Fruit fly (Drosophila melanogaster) whole organism, embryonic: ENCODE measurements around the gene dj-1beta.

ENCODE experiments used
- ATbp ChIP-seq: fragments of 200-800 bp; sonication (Bioruptor generic); optimal IDR thresholded peaks from 2 replicates; lab custom pipeline; 2017; ENCODE audit warnings: missing biosample characterization, mild to moderate bottlenecking, missing genetic modification characterization, missing genetic modification reagents
- Adf1 ChIP-seq: fragments of 200-800 bp; sonication (Bioruptor generic); IDR thresholded peaks from 2 replicates; pipeline ENCODE4 v1.3.6; 2022; ENCODE audit warnings: missing biosample characterization, missing genetic modification characterization
- Asciz ChIP-seq: fragments of 200-800 bp; sonication (Bioruptor generic); optimal IDR thresholded peaks from 2 replicates; lab custom pipeline; 2017; ENCODE audit warnings: missing biosample characterization, mild to moderate bottlenecking, missing genetic modification characterization, missing genetic modification reagents
- C15 ChIP-seq: fragments of 200-800 bp; sonication (Bioruptor generic); IDR thresholded peaks from 3 replicates; pipeline ENCODE4 v1.3.6; 2022; ENCODE audit warnings: missing biosample characterization, missing genetic modification characterization
- CG10209 ChIP-seq: fragments of 200-800 bp; sonication (Bioruptor generic); optimal IDR thresholded peaks from 3 replicates; lab custom pipeline; 2017; ENCODE audit warnings: missing biosample characterization, mild to moderate bottlenecking, missing genetic modification characterization, missing genetic modification reagents
- CG10462 ChIP-seq: fragments of 200-800 bp; sonication (Bioruptor generic); optimal IDR thresholded peaks from 2 replicates; lab custom pipeline; 2016; ENCODE audit warnings: missing biosample characterization, missing genetic modification characterization
- CG11085 ChIP-seq: fragments of 200-800 bp; sonication (Bioruptor generic); IDR thresholded peaks from 2 replicates; pipeline ENCODE4 v1.3.6; 2022; ENCODE audit warnings: missing biosample characterization, missing genetic modification characterization
- CG14441 ChIP-seq: fragments of 200-800 bp; sonication (Bioruptor generic); IDR thresholded peaks from 2 replicates; pipeline ENCODE4 v1.3.6; 2022; ENCODE audit warnings: missing biosample characterization, missing genetic modification characterization
- CG15073 ChIP-seq: fragments of 200-800 bp; sonication (Bioruptor generic); optimal IDR thresholded peaks from 2 replicates; lab custom pipeline; 2016; ENCODE audit warnings: missing biosample characterization, missing genetic modification characterization
- CG15696 ChIP-seq: fragments of 200-800 bp; sonication (Bioruptor generic); optimal IDR thresholded peaks from 2 replicates; lab custom pipeline; 2019; ENCODE audit warnings: missing biosample characterization, mild to moderate bottlenecking, missing genetic modification characterization, moderate library complexity
- CG16813 ChIP-seq: fragments of 200-800 bp; sonication (Bioruptor generic); IDR thresholded peaks from 3 replicates; pipeline ENCODE4 v1.3.6; 2022; ENCODE audit warnings: missing biosample characterization, missing genetic modification characterization; ENCODE audit not compliant: partially characterized antibody
- CG17186 ChIP-seq: fragments of 200-800 bp; sonication (Bioruptor generic); optimal IDR thresholded peaks from 3 replicates; lab custom pipeline; 2017; ENCODE audit warnings: missing biosample characterization, missing genetic modification reagents, missing genetic modification characterization
- CG17829 ChIP-seq: fragments of 200-800 bp; optimal IDR thresholded peaks from 2 replicates; lab custom pipeline; 2019; ENCODE audit warnings: missing biosample characterization, mild to moderate bottlenecking, missing genetic modification characterization, moderate library complexity
- CG2202 ChIP-seq: fragments of 200-800 bp; sonication (Bioruptor generic); optimal IDR thresholded peaks from 2 replicates; lab custom pipeline; 2018; ENCODE audit warnings: missing biosample characterization, mild to moderate bottlenecking, missing genetic modification characterization
- CG32772 ChIP-seq: fragments of 200-800 bp; sonication (Bioruptor generic); IDR thresholded peaks from 2 replicates; pipeline ENCODE4 v1.3.6; 2022; ENCODE audit warnings: missing biosample characterization, missing genetic modification characterization
- CG33213 ChIP-seq: fragments of 200-800 bp; sonication (Bioruptor generic); optimal IDR thresholded peaks from 3 replicates; lab custom pipeline; 2016; ENCODE audit warnings: missing biosample characterization, missing genetic modification characterization
- CG3847 ChIP-seq: fragments of 200-800 bp; sonication (Bioruptor generic); IDR thresholded peaks from 2 replicates; pipeline ENCODE4 v1.3.6; 2022; ENCODE audit warnings: missing biosample characterization, missing genetic modification characterization
- CG4282 ChIP-seq: fragments of 200-800 bp; sonication (Bioruptor generic); optimal IDR thresholded peaks from 2 replicates; lab custom pipeline; 2016; ENCODE audit warnings: missing biosample characterization, missing genetic modification characterization
- CG4328 ChIP-seq: fragments of 200-800 bp; sonication (Bioruptor generic); optimal IDR thresholded peaks from 3 replicates; lab custom pipeline; 2017; ENCODE audit warnings: missing biosample characterization, missing genetic modification reagents, missing genetic modification characterization
- CG4707 ChIP-seq: fragments of 200-800 bp; sonication (Bioruptor generic); optimal IDR thresholded peaks from 2 replicates; lab custom pipeline; 2018; ENCODE audit warnings: missing biosample characterization, mild to moderate bottlenecking, missing genetic modification characterization, moderate library complexity
- CHES-1-like ChIP-seq: fragments of 200-800 bp; sonication (Bioruptor generic); optimal IDR thresholded peaks from 2 replicates; lab custom pipeline; 2016; ENCODE audit warnings: missing biosample characterization, missing genetic modification characterization
- CTCF ChIP-seq: fragments of 200-800 bp; sonication (Bioruptor generic); optimal IDR thresholded peaks from 2 replicates; lab custom pipeline; 2017; ENCODE audit warnings: missing biosample characterization, mild to moderate bottlenecking, missing genetic modification characterization, moderate library complexity
- CrebB ChIP-seq: fragments of 200-800 bp; sonication (Bioruptor generic); optimal IDR thresholded peaks from 3 replicates; lab custom pipeline; 2018; ENCODE audit warnings: missing biosample characterization, mild to moderate bottlenecking, missing genetic modification characterization
- D19B ChIP-seq: fragments of 200-800 bp; sonication (Bioruptor generic); optimal IDR thresholded peaks from 2 replicates; lab custom pipeline; 2017; ENCODE audit warnings: missing biosample characterization, mild to moderate bottlenecking, missing genetic modification characterization
- Dfd ChIP-seq, 2 experiments: fragments of >200 bp; optimal IDR thresholded peaks; 2 replicates each; lab custom pipeline; 2017; ENCODE audit warnings: missing biosample characterization in 2 of 2, missing genetic modification characterization in 2 of 2
- Dip2 ChIP-seq: fragments of 200-800 bp; sonication (Bioruptor generic); IDR thresholded peaks from 2 replicates; pipeline ENCODE4 v1.3.6; 2022; ENCODE audit warnings: missing biosample characterization, missing genetic modification characterization
- E2f2 ChIP-seq: fragments of 200-800 bp; sonication (Bioruptor generic); IDR thresholded peaks from 2 replicates; pipeline ENCODE4 v1.3.6; 2022; ENCODE audit warnings: missing biosample characterization, missing genetic modification characterization
- Ets97D ChIP-seq: fragments of 200-800 bp; sonication (Bioruptor generic); optimal IDR thresholded peaks from 3 replicates; lab custom pipeline; 2016; ENCODE audit warnings: missing biosample characterization, missing genetic modification characterization
- HHEX ChIP-seq: fragments of 200-800 bp; sonication (Bioruptor generic); optimal IDR thresholded peaks from 3 replicates; lab custom pipeline; 2017; ENCODE audit warnings: missing biosample characterization, mild to moderate bottlenecking, missing genetic modification characterization, missing genetic modification reagents
- Mrtf ChIP-seq: fragments of 200-800 bp; sonication (Bioruptor generic); IDR thresholded peaks from 3 replicates; pipeline ENCODE4 v1.3.6; 2022; ENCODE audit warnings: missing biosample characterization, missing genetic modification characterization
- Neu2 ChIP-seq: fragments of 200-800 bp; sonication (Bioruptor generic); optimal IDR thresholded peaks from 3 replicates; lab custom pipeline; 2016; ENCODE audit warnings: missing biosample characterization, missing genetic modification characterization, borderline replicate concordance
- Nf-YC ChIP-seq: fragments of 200-800 bp; optimal IDR thresholded peaks from 3 replicates; lab custom pipeline; 2019; ENCODE audit warnings: missing biosample characterization, mild to moderate bottlenecking, missing genetic modification characterization, moderate library complexity
- Pdp1 ChIP-seq, 2 experiments: fragments of 200-800 bp; sonication (Bioruptor generic); optimal IDR thresholded peaks; 3 replicates each; lab custom pipeline; 2016; ENCODE audit warnings: missing biosample characterization in 2 of 2, missing genetic modification characterization in 2 of 2, mild to moderate bottlenecking in 1 of 2, moderate library complexity in 1 of 2
- Ptx1 ChIP-seq: fragments of 200-800 bp; sonication (Bioruptor generic); IDR thresholded peaks from 2 replicates; pipeline ENCODE4 v1.3.6; 2022; ENCODE audit warnings: missing biosample characterization, missing genetic modification characterization
- Rx ChIP-seq: fragments of 200-800 bp; sonication (Bioruptor generic); IDR thresholded peaks from 2 replicates; pipeline ENCODE4 v1.3.6; 2022; ENCODE audit warnings: missing biosample characterization, missing genetic modification characterization
- Sox100B ChIP-seq: fragments of 200-800 bp; sonication (Bioruptor generic); optimal IDR thresholded peaks from 3 replicates; lab custom pipeline; 2018; ENCODE audit warnings: missing biosample characterization, mild to moderate bottlenecking, missing genetic modification characterization
- TFAM ChIP-seq: fragments of 200-800 bp; sonication (Bioruptor generic); optimal IDR thresholded peaks from 2 replicates; lab custom pipeline; 2017; ENCODE audit warnings: missing biosample characterization, missing genetic modification characterization, inconsistent platforms
- Taf1 ChIP-seq: fragments of 200-800 bp; sonication (Bioruptor generic); IDR thresholded peaks from 2 replicates; pipeline ENCODE4 v1.3.6; 2022; ENCODE audit warnings: missing biosample characterization, missing genetic modification characterization
- cato ChIP-seq: fragments of 200-800 bp; sonication (Bioruptor generic); optimal IDR thresholded peaks from 2 replicates; lab custom pipeline; 2016; ENCODE audit warnings: missing biosample characterization, missing genetic modification characterization, borderline replicate concordance
- esg ChIP-seq: fragments of 200-800 bp; sonication (Bioruptor generic); conservative IDR thresholded peaks from 2 replicates; pipeline ENCODE4 v1.3.6; 2022; ENCODE audit warnings: missing biosample characterization, missing genetic modification characterization
- exex ChIP-seq: fragments of 200-800 bp; sonication (Bioruptor generic); optimal IDR thresholded peaks from 4 replicates; lab custom pipeline; 2018; ENCODE audit warnings: missing biosample characterization, mild to moderate bottlenecking, missing genetic modification characterization, moderate library complexity
- insv ChIP-seq, 2 experiments: fragments of 200-800 bp; sonication (Bioruptor generic); optimal IDR thresholded peaks; 3 replicates each; lab custom pipeline; 2016 to 2018; ENCODE audit warnings: missing biosample characterization in 2 of 2, missing genetic modification characterization in 2 of 2
- lola ChIP-seq, 3 experiments: fragments of >200 bp in 2 of 3; fragments of 200-800 bp in 1 of 3; sonication (Bioruptor generic) in 1 of 3; optimal IDR thresholded peaks; 2 replicates each; lab custom pipeline; 2017 to 2019; ENCODE audit warnings: missing biosample characterization in 3 of 3, missing genetic modification characterization in 3 of 3, mild to moderate bottlenecking in 1 of 3, moderate library complexity in 1 of 3
- nerfin-1 ChIP-seq: fragments of 200-800 bp; sonication (Bioruptor generic); optimal IDR thresholded peaks from 3 replicates; lab custom pipeline; 2019; ENCODE audit warnings: missing biosample characterization, mild to moderate bottlenecking, missing genetic modification characterization, moderate library complexity
- row ChIP-seq: fragments of 200-800 bp; sonication (Bioruptor generic); IDR thresholded peaks from 3 replicates; pipeline ENCODE4 v1.3.6; 2022; ENCODE audit warnings: missing biosample characterization, missing genetic modification characterization
- sens ChIP-seq: fragments of 200-800 bp; sonication (Bioruptor generic); peaks from one replicate; lab custom pipeline; 2016; ENCODE audit warnings: missing biosample characterization, missing genetic modification characterization
- sens-2 ChIP-seq: fragments of 200-800 bp; sonication (Bioruptor generic); IDR thresholded peaks from 2 replicates; pipeline ENCODE4 v1.3.6; 2022; ENCODE audit warnings: missing biosample characterization, missing genetic modification characterization
- stc ChIP-seq: fragments of 200-800 bp; sonication (Bioruptor generic); IDR thresholded peaks from 2 replicates; pipeline ENCODE4 v1.3.6; 2022; ENCODE audit warnings: missing biosample characterization, missing genetic modification characterization
- sug ChIP-seq: fragments of 200-800 bp; optimal IDR thresholded peaks from 2 replicates; lab custom pipeline; 2019; ENCODE audit warnings: missing biosample characterization, mild to moderate bottlenecking, missing genetic modification characterization, moderate library complexity
- trh ChIP-seq: fragments of 200-800 bp; sonication (Bioruptor generic); optimal IDR thresholded peaks from 2 replicates; lab custom pipeline; 2016; ENCODE audit warnings: missing biosample characterization, missing genetic modification characterization
- usp ChIP-seq: fragments of >200 bp; optimal IDR thresholded peaks from 2 replicates; lab custom pipeline; 2017; ENCODE audit warnings: missing biosample characterization, missing genetic modification characterization

dj-1beta gene

dm6 chr3R:30817246-30817645 is 10.3 kb downstream of the dj-1beta start (continued):
- peak; percentile 58; the same call in 1 of the 3 replicates for TF ChIP-seq Mrtf (GFP tag; lab: Robert Waterston, UW)
- TF ChIP-seq CG17829 (tag; lab: Kevin White, UChicago), result peak; percentile 85
- TF ChIP-seq CG14441, result peak; percentile 67
- TF ChIP-seq CG32772 (GFP tag; lab: Robert Waterston, UW), result peak; percentile 75
- TF ChIP-seq Adf1 (GFP tag; lab: Robert Waterston, UW), result peak; percentile 38; the same call in 1 of the 2 replicates
- TF ChIP-seq CG16813 (GFP tag; lab: Robert Waterston, UW), result no peak
- TF ChIP-seq E2f2 (GFP tag; lab: Robert Waterston, UW), result peak; percentile 70
- TF ChIP-seq CG4282 (GFP tag; lab: Kevin White, UChicago), result no peak
- TF ChIP-seq CG11085, result no peak
- peak; percentile 85 for TF ChIP-seq CG10462 (GFP tag; lab: Kevin White, UChicago)
- peak; percentile 56 for TF ChIP-seq CG4328
- peak; percentile 80 to 84 for TF ChIP-seq Pdp1 (GFP tag; optimal IDR thresholded peaks at IDR 0.05; lab: Kevin White, UChicago)
- TF ChIP-seq cato (GFP tag; lab: Kevin White, UChicago), result peak; percentile 45
- peak; percentile 47 for TF ChIP-seq exex (tag; lab: Kevin White, UChicago)
- peak; percentile 64 for TF ChIP-seq CG15696 (tag; lab: Kevin White, UChicago)
- TF ChIP-seq Sox100B (GFP tag; lab: Kevin White, UChicago), result peak; percentile 74
- no peak for TF ChIP-seq CG17186 (GFP tag; lab: Kevin White, UChicago)
- peak; percentile 83 for TF ChIP-seq nerfin-1 (tag; lab: Kevin White, UChicago)
- TF ChIP-seq Dfd (GFP tag; optimal IDR thresholded peaks at IDR 0.05; lab: Kevin White, UChicago), result no peak
- peak; percentile 82 for TF ChIP-seq Ptx1
- peak; percentile 79 for TF ChIP-seq Nf-YC (tag; lab: Kevin White, UChicago)
- TF ChIP-seq Asciz (GFP tag; lab: Kevin White, UChicago), result peak; percentile 75
- peak; percentile 31; the same call in 1 of the 2 replicates for TF ChIP-seq Taf1 (GFP tag; lab: Robert Waterston, UW)
- peak; percentile 11 for TF ChIP-seq CTCF (GFP tag; lab: Kevin White, UChicago)
- TF ChIP-seq CG3847, result peak; percentile 74
- peak; percentile 68; the same call in 1 of the 2 replicates for TF ChIP-seq stc (GFP tag; lab: Robert Waterston, UW)
- peak; percentile 81 for TF ChIP-seq CHES-1-like (GFP tag; lab: Kevin White, UChicago)
- TF ChIP-seq esg, result peak; percentile 82
- TF ChIP-seq usp (GFP tag; lab: Kevin White, UChicago), result no peak
- peak; percentile 60 for TF ChIP-seq Rx (GFP tag; lab: Robert Waterston, UW)
- TF ChIP-seq Neu2 (GFP tag; lab: Kevin White, UChicago), result no peak
- TF ChIP-seq row (GFP tag; lab: Robert Waterston, UW), result peak; percentile 92
- peak; percentile 70 for TF ChIP-seq CrebB (tag; lab: Kevin White, UChicago)
- peak; percentile 69 for TF ChIP-seq CG33213 (GFP tag; lab: Kevin White, UChicago)
- TF ChIP-seq CG2202, result peak; percentile 84
- TF ChIP-seq trh (GFP tag; lab: Kevin White, UChicago), result peak; percentile 70
- TF ChIP-seq sug, result peak; percentile 56
- TF ChIP-seq Ets97D (GFP tag; lab: Kevin White, UChicago), result peak; percentile 29
- TF ChIP-seq sens (GFP tag; lab: Kevin White, UChicago), result peak; percentile 98
- peak; percentile 80 for TF ChIP-seq CG10209 (GFP tag; lab: Kevin White, UChicago)
- peak; percentile 83 for TF ChIP-seq HHEX (GFP tag; lab: Kevin White, UChicago)
- TF ChIP-seq lola (GFP tag; optimal IDR thresholded peaks at IDR 0.05; lab: Kevin White, UChicago), result peak in 1 of 3 experiments; percentile 86
- peak; percentile 2 for TF ChIP-seq TFAM (GFP tag; lab: Kevin White, UChicago)
- TF ChIP-seq CG15073, result peak; percentile 37
- TF ChIP-seq ATbp (GFP tag; lab: Kevin White, UChicago), result peak; percentile 91
- peak; percentile 86 for TF ChIP-seq sens-2 (GFP tag; lab: Robert Waterston, UW)
- peak; percentile 63; the same call in 2 of the 3 replicates for TF ChIP-seq C15 (GFP tag; lab: Robert Waterston, UW)
- TF ChIP-seq CG4707 (GFP tag; lab: Kevin White, UChicago), result peak; percentile 79
- TF ChIP-seq insv (GFP tag; optimal IDR thresholded peaks at IDR 0.05; lab: Kevin White, UChicago), result peak in 1 of 2 experiments; percentile 19
- no peak for TF ChIP-seq D19B
- no peak for TF ChIP-seq Dip2 (GFP tag; lab: Robert Waterston, UW)
